Fruit fly (Drosophila melanogaster): ENCODE data around the gene Spec2.

DNA sequence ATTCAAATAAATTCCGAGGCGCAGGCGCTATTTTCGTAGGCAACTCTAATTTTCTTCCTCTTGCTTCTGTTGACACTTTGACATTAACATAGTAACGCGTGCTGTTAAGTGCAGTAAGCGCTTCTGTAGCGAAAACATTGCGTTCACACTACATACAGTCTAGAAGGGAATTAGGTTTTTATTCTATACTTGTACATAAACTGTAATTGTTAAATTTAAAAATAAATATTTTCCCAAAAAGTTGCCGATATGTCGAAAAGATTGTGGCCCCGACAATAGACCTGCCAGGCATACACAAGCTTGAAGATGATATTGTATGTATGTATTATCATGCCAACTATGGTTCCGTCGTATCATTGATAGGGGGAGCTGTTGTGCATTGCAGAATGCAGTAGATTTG, 17.4 kb downstream of the Spec2 start, which contains the start of gene asl:
- TF ChIP-seq pad (GFP tag; optimal IDR thresholded peaks at IDR 0.05) (peak; percentile 32), CG1620 (GFP tag; optimal IDR thresholded peaks at IDR 0.05) (peak; percentile 45), CG33017 (tag; optimal IDR thresholded peaks at IDR 0.05) (peak; percentile 52)

Data from whole organism, adult.